Fruit fly (Drosophila melanogaster): ENCODE data around the gene CG12091.

Gene CG12091

dm6 chr3L:1584003-1584402 lies 47.4 kb upstream of the CG12091 start (continued):
- TF ChIP-seq CG1792 (GFP tag; optimal IDR thresholded peaks at IDR 0.05) (no peak), CHES-1-like (GFP tag; optimal IDR thresholded peaks at IDR 0.05) (peak; percentile 42), HLH4C (GFP tag; IDR thresholded peaks at IDR 0.05; ENCODE audit: partially characterized antibody) (no peak), abd-A (tag; optimal IDR thresholded peaks at IDR 0.05) (no peak), Asciz (GFP tag; optimal IDR thresholded peaks at IDR 0.05) (peak; percentile 68), row (GFP tag; IDR thresholded peaks at IDR 0.05) (peak; percentile 68), vfl (GFP tag; optimal IDR thresholded peaks at IDR 0.05) (no peak), D (optimal IDR thresholded peaks at IDR 0.05) (no peak), D (GFP tag; optimal IDR thresholded peaks at IDR 0.05) (no peak), CG10274 (GFP tag; optimal IDR thresholded peaks at IDR 0.05) (no peak), ham (GFP tag; IDR thresholded peaks at IDR 0.05) (no peak), CG1603 (tag; optimal IDR thresholded peaks at IDR 0.05) (peak; percentile 84), CG6175 (GFP tag; IDR thresholded peaks at IDR 0.05) (no peak), Oli (tag; optimal IDR thresholded peaks at IDR 0.05) (peak; percentile 72), CG17612 (GFP tag; IDR thresholded peaks at IDR 0.05) (no peak), dati (GFP tag; IDR thresholded peaks at IDR 0.05) (peak; percentile 60; the same call in 1 of the 2 replicates), cwo (GFP tag; optimal IDR thresholded peaks at IDR 0.05) (peak; percentile 24), CG1233 (GFP tag; optimal IDR thresholded peaks at IDR 0.05) (peak; percentile 53), E2f1 (GFP tag; IDR thresholded peaks at IDR 0.05) (peak; percentile 34; the same call in 1 of the 2 replicates), mam (GFP tag; optimal IDR thresholded peaks at IDR 0.05) (no peak), Dip2 (GFP tag; IDR thresholded peaks at IDR 0.05) (no peak), salm (tag; optimal IDR thresholded peaks at IDR 0.05) (peak; percentile 6), HLHmδ (GFP tag; optimal IDR thresholded peaks at IDR 0.05) (no peak), CG4707 (GFP tag; optimal IDR thresholded peaks at IDR 0.05) (peak; percentile 52), YL-1 (GFP tag; optimal IDR thresholded peaks at IDR 0.05) (no peak), tin (GFP tag; optimal IDR thresholded peaks at IDR 0.05) (no peak), Atf-2 (GFP tag; optimal IDR thresholded peaks at IDR 0.05) (peak; percentile 47), amos (GFP tag; IDR thresholded peaks at IDR 0.05; ENCODE audit: partially characterized antibody) (no peak), ab (GFP tag; optimal IDR thresholded peaks at IDR 0.05) (no peak), Nf-YB (GFP tag; optimal IDR thresholded peaks at IDR 0.05) (peak; percentile 33), tup (GFP tag; optimal IDR thresholded peaks at IDR 0.05) (no peak), CG5953 (GFP tag; IDR thresholded peaks at IDR 0.05) (no peak), Fer3 (tag; optimal IDR thresholded peaks at IDR 0.05) (peak; percentile 26), grau (tag; optimal IDR thresholded peaks at IDR 0.05) (peak; percentile 66), CG12942 (GFP tag; optimal IDR thresholded peaks at IDR 0.05) (peak; percentile 61), slp2 (GFP tag; optimal IDR thresholded peaks at IDR 0.05) (peak; percentile 61), Rfx (GFP tag; IDR thresholded peaks at IDR 0.05) (peak; percentile 66), da (GFP tag; optimal IDR thresholded peaks at IDR 0.05) (no peak), CG3065 (GFP tag; optimal IDR thresholded peaks at IDR 0.05) (peak; percentile 22), Hr3 (GFP tag; optimal IDR thresholded peaks at IDR 0.05) (peak; percentile 63), caup (GFP tag; optimal IDR thresholded peaks at IDR 0.05; ENCODE audit: severe bottlenecking) (no peak), btn (GFP tag; optimal IDR thresholded peaks at IDR 0.05) (no peak), ase (GFP tag; IDR thresholded peaks at IDR 0.05) (peak; percentile 55; the same call in 2 of the 3 replicates), CG31224 (GFP tag; IDR thresholded peaks at IDR 0.05) (peak; percentile 27; the same call in 1 of the 2 replicates), Hmx (GFP tag; optimal IDR thresholded peaks at IDR 0.05) (no peak), CG9437 (GFP tag; optimal IDR thresholded peaks at IDR 0.05) (peak; percentile 30), chif (GFP tag; optimal IDR thresholded peaks at IDR 0.05) (peak; percentile 70 to 82), Ravus (GFP tag; IDR thresholded peaks at IDR 0.05) (no peak), bab2 (GFP tag; optimal IDR thresholded peaks at IDR 0.05) (peak; percentile 69), CG7963 (GFP tag; IDR thresholded peaks at IDR 0.05; ENCODE audit: partially characterized antibody) (no peak), sug (tag; optimal IDR thresholded peaks at IDR 0.05) (no peak), CG33557 (GFP tag; optimal IDR thresholded peaks at IDR 0.05) (no peak)
